Worm (Caenorhabditis elegans) whole organism, late embryonic: ENCODE results near the gene pinn-1.

Source experiments
- ama-1 ChIP-seq: fragments of 150-350 bp; optimal IDR thresholded peaks from 2 replicates; lab custom pipeline; 2014
- ceh-2 ChIP-seq: sonication (generic microtip); optimal IDR thresholded peaks from 2 replicates; lab custom pipeline; 2016; ENCODE audit warnings: missing genotype, missing genetic modification characterization, missing compliant biosample characterization
- eyg-1 ChIP-seq: sonication (generic microtip); optimal IDR thresholded peaks from 2 replicates; lab custom pipeline; 2016; ENCODE audit warnings: missing genotype, missing genetic modification characterization, missing compliant biosample characterization
- fkh-10 ChIP-seq: fragments of 150-350 bp; optimal IDR thresholded peaks from 2 replicates; lab custom pipeline; 2014; ENCODE audit warnings: missing biosample characterization, missing genetic modification reagents, missing genetic modification characterization
- hlh-13 ChIP-seq: fragments of 200-800 bp; sonication (Bioruptor generic); optimal IDR thresholded peaks from 2 replicates; lab custom pipeline; 2018; ENCODE audit warnings: mild to moderate bottlenecking, missing genetic modification characterization, missing compliant biosample characterization
- lin-11 ChIP-seq: fragments of 200-800 bp; sonication (Bioruptor generic); optimal IDR thresholded peaks from 2 replicates; lab custom pipeline; 2018; ENCODE audit warnings: mild to moderate bottlenecking, missing genetic modification characterization, missing compliant biosample characterization
- nhr-11 ChIP-seq: fragments of 150-350 bp; optimal IDR thresholded peaks from 2 replicates; lab custom pipeline; 2014; ENCODE audit warnings: missing biosample characterization, missing genetic modification characterization
- pax-1 ChIP-seq: fragments of 150-350 bp; optimal IDR thresholded peaks from 2 replicates; lab custom pipeline; 2014; ENCODE audit warnings: missing biosample characterization, missing genetic modification characterization
- ztf-16 ChIP-seq: sonication (generic microtip); optimal IDR thresholded peaks from 2 replicates; lab custom pipeline; 2017; ENCODE audit warnings: missing genetic modification characterization, missing compliant biosample characterization

DNA sequence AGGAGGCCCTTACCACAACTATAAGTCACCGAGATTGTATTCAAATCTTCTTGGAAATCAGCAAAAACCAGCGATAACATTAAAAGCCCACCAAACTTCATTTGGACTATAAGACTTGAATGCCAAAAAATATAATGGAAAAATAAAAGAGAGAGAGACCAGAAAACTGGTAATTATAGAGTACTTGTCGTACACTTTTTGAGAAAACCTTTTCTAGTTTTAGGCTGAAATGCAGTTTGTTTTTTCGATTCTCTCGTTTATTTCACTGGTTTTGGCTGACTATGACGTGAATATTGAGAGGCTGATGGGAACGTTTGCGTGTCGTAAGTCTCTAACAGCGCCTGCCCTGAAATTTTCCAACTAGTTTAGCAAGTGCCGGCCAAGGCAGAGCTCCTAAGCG is 41.7 kb upstream of the pinn-1 start, which contains the start of the genes irld-64 and irld-63:
- TF ChIP-seq ztf-16 (tag; lab: Kevin White, UChicago) (no peak), ama-1 (lab: Kevin White, UChicago) (no peak), lin-11 (no peak), eyg-1 (tag; lab: Kevin White, UChicago) (no peak), pax-1 (tag; lab: Kevin White, UChicago) (no peak), hlh-13 (GFP tag; lab: Kevin White, UChicago) (no peak), fkh-10 (GFP tag; lab: Kevin White, UChicago) (no peak), ceh-2 (tag; lab: Kevin White, UChicago) (no peak), nhr-11 (no peak)
